Fruit fly (Drosophila melanogaster): ENCODE measurements around the gene tefu.

The tefu gene

DNA sequence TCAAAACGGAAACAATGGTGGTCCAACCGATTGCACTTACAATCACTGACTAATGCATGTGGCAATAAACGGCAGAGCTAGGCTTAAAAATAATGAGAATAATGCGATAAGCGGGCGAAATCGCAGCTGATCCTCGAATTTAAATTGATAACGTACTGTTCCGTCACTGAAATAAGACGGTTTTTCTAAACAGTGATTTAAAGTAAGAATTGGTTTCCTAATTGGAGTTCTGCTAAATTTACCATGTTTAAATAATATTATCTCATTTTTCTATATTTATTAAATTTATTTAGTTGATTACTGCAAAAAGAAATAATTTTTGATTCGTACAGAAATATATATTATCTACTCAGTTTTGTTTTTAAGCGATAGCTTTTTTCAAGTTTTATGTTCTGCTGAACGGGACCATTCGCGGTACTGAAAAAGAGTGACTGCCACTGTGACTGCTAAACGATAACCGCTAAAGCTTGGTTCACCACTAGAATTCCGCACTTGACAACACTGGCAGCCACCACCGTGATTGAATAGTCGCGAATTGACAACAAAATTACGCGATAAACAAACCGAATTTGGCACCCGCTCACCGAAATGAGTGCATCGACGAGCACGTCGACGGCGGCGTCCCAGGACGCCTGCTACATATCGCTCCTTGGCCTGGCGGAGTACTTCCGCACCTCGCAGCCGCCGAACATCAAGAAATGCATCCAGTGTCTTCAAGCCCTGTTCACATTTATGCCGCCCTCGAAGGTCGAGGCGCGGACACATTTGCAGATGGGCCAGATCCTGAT lies 33.1 kb downstream of the tefu start, which contains the start of the genes Spn88Eb and Mau2 (continued):
- TF ChIP-seq exex (tag; optimal IDR thresholded peaks at IDR 0.05) (no peak), CG8944 (GFP tag; optimal IDR thresholded peaks at IDR 0.05) (peak; percentile 60), CG32767 (GFP tag; IDR thresholded peaks at IDR 0.05) (0 out of 2 replicates have a peak, but pooled peaks have one; percentile 52), CG17359 (tag; optimal IDR thresholded peaks at IDR 0.05) (peak; percentile 43), Hmx (GFP tag; optimal IDR thresholded peaks at IDR 0.05) (no peak), CG10565 (GFP tag; optimal IDR thresholded peaks at IDR 0.05) (no peak), CG2116 (GFP tag; optimal IDR thresholded peaks at IDR 0.05) (peak; percentile 58), oc (tag; optimal IDR thresholded peaks at IDR 0.05) (no peak), CG10366 (GFP tag; IDR thresholded peaks at IDR 0.05) (peak; percentile 74), tin (GFP tag; optimal IDR thresholded peaks at IDR 0.05) (peak; percentile 69), jing (GFP tag; optimal IDR thresholded peaks at IDR 0.05) (no peak), Dp (GFP tag; optimal IDR thresholded peaks at IDR 0.05) (peak; percentile 37), CG2202 (tag; optimal IDR thresholded peaks at IDR 0.05) (no peak), vnd (GFP tag; IDR thresholded peaks at IDR 0.05; ENCODE audit: partially characterized antibody) (peak; percentile 69; the same call in 2 of the 3 replicates), ERR (GFP tag; optimal IDR thresholded peaks at IDR 0.05) (no peak), eve (GFP tag; optimal IDR thresholded peaks at IDR 0.05) (no peak), dm (GFP tag; optimal IDR thresholded peaks at IDR 0.05) (peak; percentile 49), CG33557 (GFP tag; optimal IDR thresholded peaks at IDR 0.05) (peak; percentile 29), ftz-f1 (GFP tag; optimal IDR thresholded peaks at IDR 0.05) (peak; percentile 90), Bgb (GFP tag; IDR thresholded peaks at IDR 0.05; ENCODE audit: partially characterized antibody) (peak; percentile 79), grau (tag; optimal IDR thresholded peaks at IDR 0.05) (peak; percentile 66), bigmax (GFP tag; optimal IDR thresholded peaks at IDR 0.05) (no peak), E2f1 (GFP tag; IDR thresholded peaks at IDR 0.05) (peak; percentile 72), ewg (GFP tag; optimal IDR thresholded peaks at IDR 0.05) (peak; percentile 41), CG13123 (GFP tag; optimal IDR thresholded peaks at IDR 0.05) (peak; percentile 37), fd3F (GFP tag; optimal IDR thresholded peaks at IDR 0.05) (peak; percentile 34), Sry-β (GFP tag; optimal IDR thresholded peaks at IDR 0.05) (peak; percentile 85), B-H1 (GFP tag; IDR thresholded peaks at IDR 0.05) (peak; percentile 57; the same call in 2 of the 3 replicates), TFAM (GFP tag; optimal IDR thresholded peaks at IDR 0.05) (no peak), fd102C (GFP tag; optimal IDR thresholded peaks at IDR 0.05) (peak; percentile 38), CG16779 (GFP tag; IDR thresholded peaks at IDR 0.05) (0 out of 2 replicates have a peak, but pooled peaks have one; percentile 38), Camta (GFP tag; optimal IDR thresholded peaks at IDR 0.05) (peak; percentile 36), CG9932 (GFP tag; IDR thresholded peaks at IDR 0.05) (peak; percentile 95), CG18619 (GFP tag; optimal IDR thresholded peaks at IDR 0.05) (peak; percentile 45), Bteb2 (GFP tag; optimal IDR thresholded peaks at IDR 0.05) (peak; percentile 21), CG15696 (tag; optimal IDR thresholded peaks at IDR 0.05) (peak; percentile 48), Fer1 (GFP tag; optimal IDR thresholded peaks at IDR 0.05) (peak; percentile 63), CG1233 (GFP tag; optimal IDR thresholded peaks at IDR 0.05) (peak; percentile 43), CG5180 (GFP tag; optimal IDR thresholded peaks at IDR 0.05) (no peak), CG12299 (tag; optimal IDR thresholded peaks at IDR 0.05) (no peak), D19B (GFP tag; optimal IDR thresholded peaks at IDR 0.05) (no peak), Vsx1 (GFP tag; optimal IDR thresholded peaks at IDR 0.05) (no peak), CG34376 (GFP tag; optimal IDR thresholded peaks at IDR 0.05) (peak; percentile 70), onecut (GFP tag; IDR thresholded peaks at IDR 0.05) (peak; percentile 57), sima (GFP tag; optimal IDR thresholded peaks at IDR 0.05) (no peak), zfh2 (GFP tag; optimal IDR thresholded peaks at IDR 0.05) (peak; percentile 77), GATAe (GFP tag; conservative IDR thresholded peaks at IDR 0.05) (no peak; the same call in 1 of the 2 replicates), Sox100B (GFP tag; optimal IDR thresholded peaks at IDR 0.05) (no peak), gt (GFP tag; IDR thresholded peaks at IDR 0.05) (no peak)

All from whole organism, embryonic.